Worm (Caenorhabditis elegans): ENCODE measurements around the gene adal-1.

Gene adal-1

ce11 chrII:6934729-6935128, 41.3 kb upstream of the adal-1 start:
- TF ChIP-seq pha-4 (tag; optimal IDR thresholded peaks at IDR 0.05) (peak; percentile 43), lin-39 (tag; optimal IDR thresholded peaks at IDR 0.05) (peak; percentile 46), ceh-16 (tag; optimal IDR thresholded peaks at IDR 0.05) (no peak), fkh-2 (tag; optimal IDR thresholded peaks at IDR 0.05) (no peak)

- TF ChIP-seq pha-4 (tag; optimal IDR thresholded peaks at IDR 0.05) (peak; percentile 13), nhr-23 (tag; optimal IDR thresholded peaks at IDR 0.05) (no peak), eor-1 (tag; optimal IDR thresholded peaks at IDR 0.05) (no peak), ceh-28 (tag; optimal IDR thresholded peaks at IDR 0.05) (peak; percentile 70), elt-3 (tag; optimal IDR thresholded peaks at IDR 0.05) (no peak)
These were observed 39.5 kb upstream of the adal-1 start for ce11 chrII:6932978-6933377.

- TF ChIP-seq nhr-28 (tag; optimal IDR thresholded peaks at IDR 0.05) (no peak), fkh-2 (tag; optimal IDR thresholded peaks at IDR 0.05) (no peak), egl-5 (tag; optimal IDR thresholded peaks at IDR 0.05) (no peak), nhr-23 (tag; optimal IDR thresholded peaks at IDR 0.05) (no peak), ceh-82 (tag; optimal IDR thresholded peaks at IDR 0.05) (no peak), fkh-10 (GFP tag; optimal IDR thresholded peaks at IDR 0.05) (no peak), nhr-43 (tag; optimal IDR thresholded peaks at IDR 0.05; ENCODE audit: poor library complexity, severe bottlenecking) (no peak), nfya-1 (tag; optimal IDR thresholded peaks at IDR 0.05; ENCODE audit: insufficient read depth) (peak; percentile 28), pha-4 (tag; optimal IDR thresholded peaks at IDR 0.05) (peak; percentile 4), nhr-25 (tag; optimal IDR thresholded peaks at IDR 0.05) (no peak), daf-12 (tag; optimal IDR thresholded peaks at IDR 0.05) (no peak), elt-2 (tag; optimal IDR thresholded peaks at IDR 0.05) (peak; percentile 1), ZK546.5 (tag; optimal IDR thresholded peaks at IDR 0.05) (no peak)
These were observed 36.6 kb upstream of the adal-1 start for ce11 chrII:6930072-6930471.

- TF ChIP-seq elt-2 (tag; optimal IDR thresholded peaks at IDR 0.05), result peak; percentile 50
- peak; percentile 57 for TF ChIP-seq nfya-1 (tag; optimal IDR thresholded peaks at IDR 0.05; ENCODE audit: insufficient read depth)
- TF ChIP-seq pqm-1 (tag; optimal IDR thresholded peaks at IDR 0.05), result peak; percentile 2
- no peak for TF ChIP-seq nhr-237 (tag; optimal IDR thresholded peaks at IDR 0.05)
- peak; percentile 64 for TF ChIP-seq hmg-11 (tag; optimal IDR thresholded peaks at IDR 0.05)
- peak; percentile 3 for TF ChIP-seq lsy-12 (tag; optimal IDR thresholded peaks at IDR 0.05)
- TF ChIP-seq ztf-11 (tag; optimal IDR thresholded peaks at IDR 0.05), result no peak
- peak; percentile 47 for TF ChIP-seq pha-4 (tag; optimal IDR thresholded peaks at IDR 0.05)
- TF ChIP-seq snpc-4 (tag; optimal IDR thresholded peaks at IDR 0.05), result peak; percentile 43
These were observed 35.0 kb upstream of the adal-1 start, which contains the start of gene flcn-1 for ce11 chrII:6928416-6928815. TSS of gene flcn-1 (plus strand) at chrII:6928763.

- no peak for TF ChIP-seq hmg-11 (tag; optimal IDR thresholded peaks at IDR 0.05)
- TF ChIP-seq elt-2 (tag; optimal IDR thresholded peaks at IDR 0.05), result peak; percentile 21
These were observed 34.2 kb upstream of the adal-1 start, which contains the start of gene F22D3.4 for ce11 chrII:6927603-6928002. TSS of gene F22D3.4 (minus strand) at chrII:6927603.

ce11 chrII:6927034-6927433, 33.6 kb upstream of the adal-1 start:
- TF ChIP-seq tbx-2 (tag; optimal IDR thresholded peaks at IDR 0.05) (no peak), egl-5 (tag; optimal IDR thresholded peaks at IDR 0.05) (no peak), pha-4 (tag; optimal IDR thresholded peaks at IDR 0.05) (no peak), ZK546.5 (tag; optimal IDR thresholded peaks at IDR 0.05) (no peak), skn-1 (tag; optimal IDR thresholded peaks at IDR 0.05) (no peak), pqm-1 (tag; optimal IDR thresholded peaks at IDR 0.05) (no peak), ceh-16 (tag; optimal IDR thresholded peaks at IDR 0.05) (no peak), unc-39 (tag; optimal IDR thresholded peaks at IDR 0.05) (no peak), nhr-11 (tag; optimal IDR thresholded peaks at IDR 0.05) (no peak), nhr-77 (tag; optimal IDR thresholded peaks at IDR 0.05) (no peak), nhr-43 (tag; optimal IDR thresholded peaks at IDR 0.05; ENCODE audit: poor library complexity, severe bottlenecking) (no peak), lin-15B (tag; optimal IDR thresholded peaks at IDR 0.05) (no peak), elt-3 (tag; optimal IDR thresholded peaks at IDR 0.05) (no peak), lin-39 (tag; optimal IDR thresholded peaks at IDR 0.05) (no peak), nhr-23 (tag; optimal IDR thresholded peaks at IDR 0.05) (no peak), ceh-82 (tag; optimal IDR thresholded peaks at IDR 0.05) (no peak), mdl-1 (tag; optimal IDR thresholded peaks at IDR 0.05) (no peak), ztf-4 (tag; optimal IDR thresholded peaks at IDR 0.05) (no peak), R02D3.7 (tag; optimal IDR thresholded peaks at IDR 0.05) (no peak)

All from whole organism, L3 larva.